Worm (Caenorhabditis elegans) whole organism, early embryonic: ENCODE measurements around the gene pps-1.

Source experiments
- ama-1 ChIP-seq: fragments of 150-350 bp; optimal IDR thresholded peaks from 2 replicates; lab custom pipeline; 2014
- ceh-13 ChIP-seq: fragments of 200-800 bp; sonication (Bioruptor generic); optimal IDR thresholded peaks from 2 replicates; lab custom pipeline; 2018; ENCODE audit warnings: mild to moderate bottlenecking, missing genetic modification characterization, missing compliant biosample characterization
- flt-1 ChIP-seq: fragments of 200-800 bp; sonication (Bioruptor generic); IDR thresholded peaks from 2 replicates; pipeline ENCODE4 v1.3.6; 2022; ENCODE audit warnings: missing genetic modification characterization, missing compliant biosample characterization
- pes-1 ChIP-seq: fragments of 200-800 bp; sonication (Bioruptor generic); IDR thresholded peaks from 2 replicates; pipeline ENCODE4 v1.3.6; 2022; ENCODE audit warnings: missing genetic modification reagents, missing genetic modification characterization, missing compliant biosample characterization

- TF ChIP-seq ceh-13 (GFP tag; lab: Kevin White, UChicago) (no peak), ama-1 (lab: Kevin White, UChicago) (no peak), flt-1 (GFP tag; lab: Robert Waterston, UW) (no peak), pes-1 (GFP tag; lab: Robert Waterston, UW) (no peak)
These were observed 9.0 kb downstream of the pps-1 start for ce11 chrIV:10170808-10171207.
